Worm (Caenorhabditis elegans) whole organism, L2 larva: ENCODE data around the gene F40F4.7.

Source experiments
- C34F6.9 ChIP-seq: fragments of 150-350 bp; optimal IDR thresholded peaks from 2 replicates; lab custom pipeline; 2014; ENCODE audit warnings: missing biosample characterization, missing genetic modification characterization
- F13H6.1 ChIP-seq: sonication (generic microtip); optimal IDR thresholded peaks from 2 replicates; lab custom pipeline; 2016; ENCODE audit warnings: missing genetic modification characterization, missing compliant biosample characterization
- alr-1 ChIP-seq: fragments of 150-350 bp; optimal IDR thresholded peaks from 2 replicates; lab custom pipeline; 2014; ENCODE audit warnings: missing biosample characterization, missing genetic modification characterization
- aly-2 ChIP-seq: fragments of 150-350 bp; optimal IDR thresholded peaks from 2 replicates; lab custom pipeline; 2014; ENCODE audit warnings: missing biosample characterization, missing genetic modification characterization
- ama-1 ChIP-seq: fragments of 150-350 bp; optimal IDR thresholded peaks from 2 replicates; lab custom pipeline; 2018; ENCODE audit warnings: inconsistent platforms
- ceh-16 ChIP-seq: fragments of 150-350 bp; optimal IDR thresholded peaks from 2 replicates; lab custom pipeline; 2014; ENCODE audit warnings: missing biosample characterization, missing genetic modification characterization
- ceh-82 ChIP-seq: fragments of 150-350 bp; optimal IDR thresholded peaks from 2 replicates; lab custom pipeline; 2014; ENCODE audit warnings: missing biosample characterization, missing genetic modification characterization
- crh-2 ChIP-seq: sonication (generic microtip); optimal IDR thresholded peaks from 2 replicates; lab custom pipeline; 2017; ENCODE audit warnings: missing biosample characterization, missing genetic modification characterization
- egl-27 ChIP-seq: sonication (generic microtip); optimal IDR thresholded peaks from 3 replicates; lab custom pipeline; 2017; ENCODE audit warnings: missing biosample characterization, missing genetic modification reagents, missing genetic modification characterization
- elt-3 ChIP-seq: sonication (generic microtip); optimal IDR thresholded peaks from 2 replicates; lab custom pipeline; 2017; ENCODE audit warnings: missing biosample characterization, missing genetic modification characterization
- fos-1 ChIP-seq: fragments of 150-350 bp; optimal IDR thresholded peaks from 2 replicates; lab custom pipeline; 2014; ENCODE audit warnings: missing biosample characterization, missing genetic modification characterization
- gmeb-1 ChIP-seq: fragments of 150-350 bp; optimal IDR thresholded peaks from 2 replicates; lab custom pipeline; 2014; ENCODE audit warnings: missing biosample characterization, missing genetic modification characterization
- lin-11 ChIP-seq: fragments of 150-350 bp; sonication (generic microtip); optimal IDR thresholded peaks from 2 replicates; lab custom pipeline; 2014; ENCODE audit warnings: missing biosample characterization, missing genetic modification characterization, inconsistent platforms, mixed read lengths
- lin-13 ChIP-seq: fragments of 150-350 bp; optimal IDR thresholded peaks from 2 replicates; lab custom pipeline; 2014; ENCODE audit warnings: missing biosample characterization, missing genetic modification reagents, missing genetic modification characterization
- lsy-2 ChIP-seq, 2 experiments: fragments of 150-350 bp in 1 of 2; sonication (generic microtip) in 1 of 2; optimal IDR thresholded peaks; 2 replicates each; lab custom pipeline; 2014 to 2017; ENCODE audit warnings: missing biosample characterization in 2 of 2, missing genetic modification characterization in 2 of 2
- mab-5 ChIP-seq: fragments of 150-350 bp; optimal IDR thresholded peaks from 2 replicates; lab custom pipeline; 2014; ENCODE audit warnings: missing biosample characterization, missing genetic modification characterization
- mbf-1 ChIP-seq: sonication (generic microtip); optimal IDR thresholded peaks from 2 replicates; lab custom pipeline; 2017; ENCODE audit warnings: missing biosample characterization, missing genetic modification characterization
- mdl-1 ChIP-seq, 2 experiments: fragments of 150-350 bp in 1 of 2; sonication (generic microtip) in 1 of 2; optimal IDR thresholded peaks; 2 replicates each; lab custom pipeline; 2017; ENCODE audit warnings: missing biosample characterization in 2 of 2, missing genetic modification characterization in 2 of 2
- nhr-10 ChIP-seq: sonication (generic microtip); optimal IDR thresholded peaks from 2 replicates; lab custom pipeline; 2017; ENCODE audit warnings: missing biosample characterization, missing genetic modification characterization
- nhr-11 ChIP-seq: fragments of 150-350 bp; optimal IDR thresholded peaks from 2 replicates; lab custom pipeline; 2014; ENCODE audit warnings: missing biosample characterization, missing genetic modification characterization
- nhr-12 ChIP-seq: fragments of 150-350 bp; optimal IDR thresholded peaks from 2 replicates; lab custom pipeline; 2014; ENCODE audit warnings: missing biosample characterization, missing genetic modification characterization
- nhr-129 ChIP-seq: fragments of 150-350 bp; optimal IDR thresholded peaks from 2 replicates; lab custom pipeline; 2014; ENCODE audit warnings: missing biosample characterization, missing genetic modification characterization
- nhr-23 ChIP-seq: fragments of 150-350 bp; optimal IDR thresholded peaks from 2 replicates; lab custom pipeline; 2014; ENCODE audit warnings: missing biosample characterization, missing genetic modification reagents, missing genetic modification characterization
- nhr-237 ChIP-seq: fragments of 150-350 bp; optimal IDR thresholded peaks from 2 replicates; lab custom pipeline; 2014; ENCODE audit warnings: missing biosample characterization, missing genetic modification characterization
- nhr-25 ChIP-seq: fragments of 150-350 bp; sonication (generic microtip); optimal IDR thresholded peaks from 3 replicates; lab custom pipeline; 2014; ENCODE audit warnings: missing biosample characterization, missing genetic modification characterization
- nhr-77 ChIP-seq: fragments of 150-350 bp; optimal IDR thresholded peaks from 2 replicates; lab custom pipeline; 2014; ENCODE audit warnings: missing biosample characterization, missing genetic modification characterization
- peb-1 ChIP-seq: fragments of 150-350 bp; optimal IDR thresholded peaks from 2 replicates; lab custom pipeline; 2014; ENCODE audit warnings: missing biosample characterization, missing genetic modification characterization
- sma-9 ChIP-seq, 2 experiments: fragments of 150-350 bp in 1 of 2; sonication (generic microtip) in 1 of 2; optimal IDR thresholded peaks; 2 replicates each; lab custom pipeline; 2014 to 2016; ENCODE audit warnings: missing genetic modification characterization in 2 of 2, mild to moderate bottlenecking in 1 of 2, missing biosample characterization in 1 of 2, missing compliant biosample characterization in 1 of 2, missing genetic modification reagents in 1 of 2, moderate library complexity in 1 of 2
- snpc-4 ChIP-seq: fragments of 150-350 bp; optimal IDR thresholded peaks from 2 replicates; lab custom pipeline; 2014; ENCODE audit warnings: missing biosample characterization, missing genetic modification characterization
- unc-39 ChIP-seq: fragments of 150-350 bp; optimal IDR thresholded peaks from 2 replicates; lab custom pipeline; 2014; ENCODE audit warnings: missing biosample characterization, missing genetic modification characterization
- unc-55 ChIP-seq: fragments of 150-350 bp; sonication (generic microtip); optimal IDR thresholded peaks from 3 replicates; lab custom pipeline; 2014; ENCODE audit warnings: missing biosample characterization, missing genetic modification reagents, missing genetic modification characterization
- zag-1 ChIP-seq: fragments of 150-350 bp; optimal IDR thresholded peaks from 2 replicates; lab custom pipeline; 2014; ENCODE audit warnings: missing biosample characterization, missing genetic modification characterization
- ztf-1 ChIP-seq: fragments of 200-800 bp; sonication (Bioruptor generic); conservative IDR thresholded peaks from 2 replicates; pipeline ENCODE4 v1.3.6; 2022; ENCODE audit warnings: missing genetic modification characterization, missing compliant biosample characterization
- ztf-11 ChIP-seq: sonication (generic microtip); optimal IDR thresholded peaks from 2 replicates; lab custom pipeline; 2017; ENCODE audit warnings: missing biosample characterization, missing genetic modification characterization
- ztf-4 ChIP-seq: fragments of 150-350 bp; optimal IDR thresholded peaks from 2 replicates; lab custom pipeline; 2014; ENCODE audit warnings: missing biosample characterization, missing genetic modification characterization

F40F4.7 gene

DNA sequence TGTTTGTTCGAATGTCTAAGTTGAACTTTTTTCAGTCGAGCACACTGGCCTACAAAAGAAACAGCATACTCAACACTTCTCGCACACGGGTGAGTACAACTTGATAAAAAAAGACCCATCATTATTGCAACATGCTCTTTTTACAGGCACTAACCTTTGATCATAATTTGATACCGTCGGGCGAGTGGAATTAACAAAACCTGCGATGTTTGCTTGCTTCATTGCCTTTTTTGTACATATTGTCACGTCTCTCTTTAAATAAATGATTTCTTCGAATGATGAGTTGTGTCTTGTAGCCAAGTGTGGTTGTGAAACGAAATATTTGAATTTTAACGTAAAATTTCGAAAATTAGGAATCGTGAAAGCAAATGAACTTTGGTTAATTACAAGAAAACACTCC, 39.7 kb upstream of the F40F4.7 start:
- TF ChIP-seq crh-2 (peak; percentile 44), elt-3 (tag; lab: Kevin White, UChicago) (no peak), gmeb-1 (tag; lab: Kevin White, UChicago) (peak; percentile 17), fos-1 (tag; lab: Kevin White, UChicago) (peak; percentile 80), lsy-2 (tag; optimal IDR thresholded peaks at IDR 0.05; lab: Kevin White, UChicago) (no peak), alr-1 (tag; lab: Kevin White, UChicago) (no peak), nhr-11 (no peak), sma-9 (GFP tag; optimal IDR thresholded peaks at IDR 0.05; lab: Kevin White, UChicago) (peak; percentile 81), sma-9 (tag; optimal IDR thresholded peaks at IDR 0.05; lab: Kevin White, UChicago) (no peak), F13H6.1 (tag; lab: Kevin White, UChicago) (peak; percentile 5), nhr-10 (tag; lab: Kevin White, UChicago) (no peak), nhr-237 (tag; lab: Kevin White, UChicago) (no peak)

DNA sequence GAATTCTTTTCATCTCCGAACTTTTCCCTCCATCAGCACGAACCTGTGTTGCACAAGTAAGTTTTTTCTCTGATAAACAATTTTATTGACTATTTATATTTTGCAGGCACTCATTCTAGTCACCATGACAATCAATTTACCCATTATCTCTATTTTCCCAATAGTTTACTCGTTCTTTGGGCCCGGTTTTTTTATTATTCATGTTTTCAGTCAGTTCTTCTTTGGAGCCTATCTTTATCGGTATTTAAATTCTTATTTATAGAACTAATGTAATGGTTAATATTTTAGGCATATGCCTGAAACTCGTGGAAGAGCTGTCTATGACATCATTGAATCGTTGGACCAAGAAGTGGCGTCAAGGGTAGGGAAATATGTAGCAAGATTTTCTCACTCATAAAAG, 39.2 kb upstream of the F40F4.7 start:
- no peak for TF ChIP-seq C34F6.9
- no peak for TF ChIP-seq nhr-12 (tag; lab: Kevin White, UChicago)
- TF ChIP-seq unc-55 (GFP tag; lab: Kevin White, UChicago): no peak
- no peak for TF ChIP-seq nhr-77 (tag; lab: Kevin White, UChicago)
- no peak for TF ChIP-seq mbf-1 (tag; lab: Kevin White, UChicago)
- TF ChIP-seq nhr-10 (tag; lab: Kevin White, UChicago): no peak
- no peak for TF ChIP-seq ceh-16 (tag; lab: Kevin White, UChicago)
- no peak for TF ChIP-seq nhr-237 (tag; lab: Kevin White, UChicago)
- TF ChIP-seq nhr-129: no peak
- no peak for TF ChIP-seq lsy-2 (tag; optimal IDR thresholded peaks at IDR 0.05; lab: Kevin White, UChicago)
- no peak for TF ChIP-seq ama-1

DNA sequence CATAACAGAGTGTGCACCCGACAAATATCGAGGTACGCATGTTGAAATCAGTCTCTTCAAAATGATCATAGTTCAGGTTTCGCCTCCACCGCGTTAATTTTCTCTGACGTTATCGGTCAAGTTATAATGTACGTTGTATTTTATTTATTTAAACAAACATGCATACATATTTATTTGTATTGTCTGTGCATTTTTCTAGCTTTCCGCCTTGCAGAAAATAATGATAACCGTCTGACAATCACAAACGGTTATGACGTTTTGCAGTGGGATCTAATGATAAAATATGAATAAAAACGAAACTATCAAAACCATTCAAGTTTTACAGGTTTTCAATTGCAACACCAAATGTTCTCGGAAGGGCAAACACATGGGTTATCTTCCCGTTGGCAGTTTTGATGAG, 37.5 kb upstream of the F40F4.7 start:
- TF ChIP-seq F13H6.1 (tag; lab: Kevin White, UChicago) (peak; percentile 13), snpc-4 (tag; lab: Kevin White, UChicago) (no peak), mdl-1 (tag; optimal IDR thresholded peaks at IDR 0.05; lab: Kevin White, UChicago) (no peak), ceh-16 (tag; lab: Kevin White, UChicago) (no peak), peb-1 (tag; lab: Kevin White, UChicago) (no peak), ztf-1 (GFP tag; lab: Robert Waterston, UW) (no peak), unc-39 (tag; lab: Kevin White, UChicago) (no peak), alr-1 (tag; lab: Kevin White, UChicago) (no peak), lin-13 (GFP tag; lab: Kevin White, UChicago) (no peak), fos-1 (tag; lab: Kevin White, UChicago) (peak; percentile 47), ztf-4 (no peak), nhr-129 (no peak), nhr-23 (tag; lab: Kevin White, UChicago) (no peak), sma-9 (GFP tag; optimal IDR thresholded peaks at IDR 0.05; lab: Kevin White, UChicago) (peak; percentile 36), sma-9 (tag; optimal IDR thresholded peaks at IDR 0.05; lab: Kevin White, UChicago) (no peak)

ce11 chrX:3282306-3282705, 36.6 kb upstream of the F40F4.7 start, which contains the start of gene K09C4.5:
K09C4.5 (plus strand) TSS chrX:3282631.
- no peak for TF ChIP-seq unc-55 (GFP tag; lab: Kevin White, UChicago)
- peak; percentile 17 for TF ChIP-seq fos-1 (tag; lab: Kevin White, UChicago)
- no peak for TF ChIP-seq ztf-11 (tag; lab: Kevin White, UChicago)

DNA sequence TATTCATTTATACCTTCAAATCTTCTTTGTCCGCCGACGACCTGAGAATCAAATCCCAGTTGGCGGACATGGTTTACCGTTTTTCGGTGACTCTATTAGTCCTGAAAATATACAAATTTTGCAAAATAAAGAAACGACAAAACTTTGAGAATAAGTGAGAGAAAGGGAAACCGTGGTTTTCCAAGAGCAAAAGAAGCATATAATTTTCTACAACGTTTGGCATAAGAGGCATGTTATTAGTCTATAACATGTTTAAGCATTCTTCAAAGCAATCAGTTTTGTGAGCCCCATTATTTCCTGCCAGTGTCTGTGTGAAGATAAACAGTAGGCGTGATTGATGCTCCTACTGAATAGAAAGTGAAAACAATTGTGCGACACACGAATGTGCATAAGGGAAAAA, 34.4 kb upstream of the F40F4.7 start, which contains the start of gene K09C4.10:
Gene K09C4.10 (minus strand): TSS at position 101 of the 400 bp plus-strand sequence.
- TF ChIP-seq lsy-2 (tag; optimal IDR thresholded peaks at IDR 0.05; lab: Kevin White, UChicago): no peak
- TF ChIP-seq snpc-4 (tag; lab: Kevin White, UChicago): no peak
- TF ChIP-seq aly-2 (tag; lab: Kevin White, UChicago): no peak
- TF ChIP-seq nhr-11: no peak
- no peak for TF ChIP-seq mab-5 (tag; lab: Kevin White, UChicago)
- TF ChIP-seq zag-1 (tag; lab: Kevin White, UChicago): no peak
- TF ChIP-seq ceh-82 (tag; lab: Kevin White, UChicago): no peak
- no peak for TF ChIP-seq peb-1 (tag; lab: Kevin White, UChicago)
- TF ChIP-seq nhr-77 (tag; lab: Kevin White, UChicago): no peak
- no peak for TF ChIP-seq nhr-25
- TF ChIP-seq lin-11 (tag; lab: Kevin White, UChicago): no peak
- TF ChIP-seq C34F6.9: no peak
- TF ChIP-seq ama-1: no peak
- no peak for TF ChIP-seq egl-27 (tag; lab: Kevin White, UChicago)
- TF ChIP-seq nhr-129: no peak
